Worm (Caenorhabditis elegans) whole organism, L1 larva: ENCODE data around the gene C05C10.3.

Experiments used
- C04F5.9 ChIP-seq: sonication (generic microtip); optimal IDR thresholded peaks from 2 replicates; lab custom pipeline; 2016; ENCODE audit warnings: missing genetic modification characterization, missing compliant biosample characterization
- alr-1 ChIP-seq: fragments of 200-800 bp; sonication (Bioruptor generic); optimal IDR thresholded peaks from 2 replicates; lab custom pipeline; 2018; ENCODE audit warnings: borderline replicate concordance, mild to moderate bottlenecking, missing genetic modification characterization, missing compliant biosample characterization
- ceh-8 ChIP-seq: fragments of 200-800 bp; sonication (Bioruptor generic); optimal IDR thresholded peaks from 2 replicates; lab custom pipeline; 2018; ENCODE audit warnings: mild to moderate bottlenecking, missing genetic modification characterization, moderate library complexity, missing compliant biosample characterization
- ceh-88 ChIP-seq: fragments of 200-800 bp; sonication (Bioruptor generic); IDR thresholded peaks from 2 replicates; pipeline ENCODE4 v1.3.6; 2022; ENCODE audit warnings: missing genetic modification characterization, missing compliant biosample characterization
- ces-1 ChIP-seq: fragments of 150-350 bp; optimal IDR thresholded peaks from 2 replicates; lab custom pipeline; 2014; ENCODE audit warnings: missing biosample characterization, missing genetic modification reagents, missing genetic modification characterization
- dpl-1 ChIP-seq, 3 experiments: fragments of 150-350 bp in 2 of 3; sonication (generic microtip) in 1 of 3; optimal IDR thresholded peaks; 2 replicates each; lab custom pipeline; 2014 to 2017; ENCODE audit warnings: missing biosample characterization in 3 of 3, missing genetic modification characterization in 3 of 3, missing genetic modification reagents in 3 of 3
- egl-13 ChIP-seq: sonication (generic microtip); optimal IDR thresholded peaks from 2 replicates; lab custom pipeline; 2016; ENCODE audit warnings: missing genotype, missing genetic modification reagents, missing genetic modification characterization, missing compliant biosample characterization
- elt-2 ChIP-seq: sonication (generic microtip); optimal IDR thresholded peaks from 2 replicates; lab custom pipeline; 2016; ENCODE audit warnings: missing genetic modification characterization, mild to moderate bottlenecking, inconsistent platforms, missing compliant biosample characterization, missing genetic modification reagents
- fkh-10 ChIP-seq: sonication (generic microtip); optimal IDR thresholded peaks from 2 replicates; lab custom pipeline; 2017; ENCODE audit warnings: missing biosample characterization, missing genetic modification reagents, missing genetic modification characterization
- fkh-8 ChIP-seq: sonication (generic microtip); optimal IDR thresholded peaks from 2 replicates; lab custom pipeline; 2016; ENCODE audit warnings: mild to moderate bottlenecking, missing genetic modification characterization, missing compliant biosample characterization
- hlh-17 ChIP-seq: fragments of 200-800 bp; sonication (Bioruptor generic); optimal IDR thresholded peaks from 2 replicates; lab custom pipeline; 2018; ENCODE audit warnings: missing genetic modification characterization, mild to moderate bottlenecking, missing compliant biosample characterization, moderate library complexity, borderline replicate concordance
- lin-14 ChIP-seq: fragments of 200-800 bp; sonication (Bioruptor generic); optimal IDR thresholded peaks from 2 replicates; lab custom pipeline; 2018; ENCODE audit warnings: mild to moderate bottlenecking, missing genetic modification characterization, moderate library complexity, missing compliant biosample characterization
- lin-15B ChIP-seq: fragments of 150-350 bp; sonication (generic microtip); optimal IDR thresholded peaks from 3 replicates; lab custom pipeline; 2014; ENCODE audit warnings: missing biosample characterization, missing genetic modification characterization
- lin-39 ChIP-seq: fragments of 150-350 bp; optimal IDR thresholded peaks from 2 replicates; lab custom pipeline; 2014; ENCODE audit warnings: missing biosample characterization, missing genetic modification reagents, missing genetic modification characterization
- mef-2 ChIP-seq: fragments of 150-350 bp; optimal IDR thresholded peaks from 2 replicates; lab custom pipeline; 2014; ENCODE audit warnings: missing biosample characterization, missing genetic modification characterization
- nhr-77 ChIP-seq: fragments of 150-350 bp; optimal IDR thresholded peaks from 2 replicates; lab custom pipeline; 2014; ENCODE audit warnings: missing biosample characterization, missing genetic modification characterization
- nhr-90 ChIP-seq: sonication (generic microtip); optimal IDR thresholded peaks from 2 replicates; lab custom pipeline; 2016; ENCODE audit warnings: mild to moderate bottlenecking, missing genetic modification characterization, missing compliant biosample characterization; ENCODE audit not compliant: poor library complexity
- pax-3 ChIP-seq: fragments of 200-800 bp; sonication (Bioruptor generic); optimal IDR thresholded peaks from 2 replicates; lab custom pipeline; 2018; ENCODE audit warnings: mild to moderate bottlenecking, missing genetic modification characterization, moderate library complexity, missing compliant biosample characterization
- rnt-1 ChIP-seq: sonication (generic microtip); optimal IDR thresholded peaks from 2 replicates; lab custom pipeline; 2016; ENCODE audit warnings: mild to moderate bottlenecking, missing genetic modification characterization, moderate library complexity, missing compliant biosample characterization
- snpc-4 ChIP-seq: fragments of 150-350 bp; optimal IDR thresholded peaks from 2 replicates; lab custom pipeline; 2014; ENCODE audit warnings: missing biosample characterization, missing genetic modification characterization
- snu-23 ChIP-seq: sonication (generic microtip); optimal IDR thresholded peaks from 2 replicates; lab custom pipeline; 2016; ENCODE audit warnings: missing genetic modification characterization, missing compliant biosample characterization
- sox-4 ChIP-seq: sonication (generic microtip); optimal IDR thresholded peaks from 2 replicates; lab custom pipeline; 2016; ENCODE audit warnings: missing genetic modification characterization, missing compliant biosample characterization
- tlp-1 ChIP-seq: fragments of 150-350 bp; optimal IDR thresholded peaks from 2 replicates; lab custom pipeline; 2014; ENCODE audit warnings: missing biosample characterization, missing genetic modification characterization
- unc-62 ChIP-seq: fragments of 150-350 bp; optimal IDR thresholded peaks from 2 replicates; lab custom pipeline; 2014; ENCODE audit warnings: missing biosample characterization, missing genetic modification reagents, missing genetic modification characterization
- unc-86 ChIP-seq: sonication (generic microtip); optimal IDR thresholded peaks from 2 replicates; lab custom pipeline; 2016; ENCODE audit warnings: missing genetic modification characterization, missing compliant biosample characterization
- unc-98 ChIP-seq: fragments of 200-800 bp; sonication (Bioruptor generic); IDR thresholded peaks from 2 replicates; pipeline ENCODE4 v1.3.6; 2022; ENCODE audit warnings: missing genetic modification characterization, missing compliant biosample characterization
- ztf-4 ChIP-seq: fragments of 150-350 bp; optimal IDR thresholded peaks from 2 replicates; lab custom pipeline; 2014; ENCODE audit warnings: missing biosample characterization, missing genetic modification characterization

C05C10.3 gene

ce11 chrII:9888549-9888948 lies 48.1 kb downstream of the C05C10.3 start:
- TF ChIP-seq sox-4 (tag; lab: Kevin White, UChicago) (no peak), unc-98 (no peak), ces-1 (no peak), egl-13 (tag; lab: Kevin White, UChicago) (no peak), lin-15B (tag; lab: Kevin White, UChicago) (no peak), ceh-88 (no peak), fkh-8 (tag; lab: Kevin White, UChicago) (no peak), fkh-10 (GFP tag; lab: Kevin White, UChicago) (no peak), ceh-8 (GFP tag; lab: Kevin White, UChicago) (no peak)

ce11 chrII:9886216-9886615 lies 50.5 kb downstream of the C05C10.3 start, which contains the start of gene algn-8:
algn-8 (minus strand) TSS chrII:9886442.
- TF ChIP-seq unc-62 (no peak), tlp-1 (tag; lab: Kevin White, UChicago) (no peak), nhr-77 (no peak), lin-39 (no peak), elt-2 (no peak), rnt-1 (tag; lab: Kevin White, UChicago) (no peak), dpl-1 (GFP tag; optimal IDR thresholded peaks at IDR 0.05; lab: Kevin White, UChicago) (no peak), unc-86 (tag; lab: Kevin White, UChicago) (no peak), lin-14 (GFP tag; lab: Kevin White, UChicago) (no peak), snu-23 (GFP tag; lab: Kevin White, UChicago) (no peak), snpc-4 (tag; lab: Kevin White, UChicago) (no peak), ztf-4 (tag; lab: Kevin White, UChicago) (no peak), alr-1 (tag; lab: Kevin White, UChicago) (no peak), mef-2 (tag; lab: Kevin White, UChicago) (no peak), C04F5.9 (tag; lab: Kevin White, UChicago) (no peak), nhr-90 (tag; lab: Kevin White, UChicago) (no peak), ceh-88 (no peak), hlh-17 (GFP tag; lab: Kevin White, UChicago) (no peak), pax-3 (tag; lab: Kevin White, UChicago) (no peak)
